Fruit fly (Drosophila melanogaster) whole organism, embryonic: Measurements from ENCODE around the gene CG10232.

Experiments used
- Adf1 ChIP-seq: fragments of 200-800 bp; sonication (Bioruptor generic); IDR thresholded peaks from 2 replicates; pipeline ENCODE4 v1.3.6; 2022; ENCODE audit warnings: missing biosample characterization, missing genetic modification characterization
- CG1024 ChIP-seq: fragments of 200-800 bp; sonication (Bioruptor generic); IDR thresholded peaks from 2 replicates; pipeline ENCODE4 v1.3.6; 2022; ENCODE audit warnings: missing biosample characterization, missing genetic modification characterization
- CG10959 ChIP-seq: fragments of 200-800 bp; sonication (Bioruptor generic); IDR thresholded peaks from 2 replicates; pipeline ENCODE4 v1.3.6; 2022; ENCODE audit warnings: missing biosample characterization, missing genetic modification characterization
- CG11560 ChIP-seq: fragments of 200-800 bp; sonication (Bioruptor generic); IDR thresholded peaks from 3 replicates; pipeline ENCODE4 v1.3.6; 2022; ENCODE audit warnings: missing biosample characterization, missing genetic modification characterization
- CG16815 ChIP-seq: fragments of 200-800 bp; sonication (Bioruptor generic); optimal IDR thresholded peaks from 3 replicates; lab custom pipeline; 2017; ENCODE audit warnings: missing biosample characterization, mild to moderate bottlenecking, missing genetic modification characterization
- CG16863 ChIP-seq: fragments of 200-800 bp; sonication (Bioruptor generic); optimal IDR thresholded peaks from 3 replicates; lab custom pipeline; 2016; ENCODE audit warnings: missing biosample characterization, missing genetic modification characterization
- CG32532 ChIP-seq: fragments of 200-800 bp; sonication (Bioruptor generic); IDR thresholded peaks from 2 replicates; pipeline ENCODE4 v1.3.6; 2022; ENCODE audit warnings: missing biosample characterization, missing genetic modification characterization
- CG32767 ChIP-seq: fragments of 200-800 bp; sonication (Bioruptor generic); IDR thresholded peaks from 2 replicates; pipeline ENCODE4 v1.3.6; 2022; ENCODE audit warnings: missing biosample characterization, missing genetic modification characterization
- CG3407 ChIP-seq: fragments of 200-800 bp; sonication (Bioruptor generic); optimal IDR thresholded peaks from 2 replicates; lab custom pipeline; 2018; ENCODE audit warnings: missing biosample characterization, mild to moderate bottlenecking, missing genetic modification characterization
- CG34376 ChIP-seq: fragments of 200-800 bp; sonication (Bioruptor generic); optimal IDR thresholded peaks from 2 replicates; lab custom pipeline; 2018; ENCODE audit warnings: missing biosample characterization, mild to moderate bottlenecking, missing genetic modification characterization
- CG4282 ChIP-seq: fragments of 200-800 bp; sonication (Bioruptor generic); optimal IDR thresholded peaks from 2 replicates; lab custom pipeline; 2016; ENCODE audit warnings: missing biosample characterization, missing genetic modification characterization
- CG4617 ChIP-seq: fragments of 200-800 bp; sonication (Bioruptor generic); optimal IDR thresholded peaks from 3 replicates; lab custom pipeline; 2016; ENCODE audit warnings: missing biosample characterization, missing genetic modification characterization, borderline replicate concordance
- CG4730 ChIP-seq: fragments of 200-800 bp; sonication (Bioruptor generic); IDR thresholded peaks from 2 replicates; pipeline ENCODE4 v1.3.6; 2022; ENCODE audit warnings: missing biosample characterization, missing genetic modification characterization
- CG5245 ChIP-seq: fragments of 200-800 bp; sonication (Bioruptor generic); optimal IDR thresholded peaks from 3 replicates; lab custom pipeline; 2016; ENCODE audit warnings: missing biosample characterization, missing genetic modification characterization
- CG6683 ChIP-seq: fragments of 200-800 bp; sonication (Bioruptor generic); optimal IDR thresholded peaks from 2 replicates; lab custom pipeline; 2017; ENCODE audit warnings: missing biosample characterization, mild to moderate bottlenecking, missing genetic modification characterization, missing genetic modification reagents
- CG6689 ChIP-seq: fragments of 200-800 bp; sonication (Bioruptor generic); IDR thresholded peaks from 2 replicates; pipeline ENCODE4 v1.3.6; 2022; ENCODE audit warnings: missing biosample characterization, missing genetic modification characterization
- CG7839 ChIP-seq: fragments of 200-800 bp; sonication (Bioruptor generic); optimal IDR thresholded peaks from 3 replicates; lab custom pipeline; 2018; ENCODE audit warnings: missing biosample characterization, mild to moderate bottlenecking, missing genetic modification characterization, moderate library complexity
- CG8089 ChIP-seq: fragments of 200-800 bp; sonication (Bioruptor generic); optimal IDR thresholded peaks from 3 replicates; lab custom pipeline; 2016; ENCODE audit warnings: missing biosample characterization, missing genetic modification characterization
- CG8359 ChIP-seq: fragments of 200-800 bp; sonication (Bioruptor generic); optimal IDR thresholded peaks from 2 replicates; lab custom pipeline; 2017; ENCODE audit warnings: missing biosample characterization, mild to moderate bottlenecking, missing genetic modification characterization, borderline replicate concordance
- CG9817 ChIP-seq: fragments of 200-800 bp; sonication (Bioruptor generic); optimal IDR thresholded peaks from 2 replicates; lab custom pipeline; 2018; ENCODE audit warnings: missing biosample characterization, mild to moderate bottlenecking, missing genetic modification characterization, moderate library complexity
- Camta ChIP-seq: fragments of 200-800 bp; sonication (Bioruptor generic); optimal IDR thresholded peaks from 2 replicates; lab custom pipeline; 2016; ENCODE audit warnings: missing biosample characterization, missing genetic modification characterization
- CkIIα-i1 ChIP-seq: fragments of 200-800 bp; sonication (Bioruptor generic); IDR thresholded peaks from 2 replicates; pipeline ENCODE4 v1.3.6; 2022; ENCODE audit warnings: missing biosample characterization, missing genetic modification characterization
- Dref ChIP-seq: fragments of 200-800 bp; sonication (Bioruptor generic); IDR thresholded peaks from 2 replicates; pipeline ENCODE4 v1.3.6; 2022; ENCODE audit warnings: missing biosample characterization, missing genetic modification characterization
- ERR ChIP-seq: fragments of 200-800 bp; sonication (Bioruptor generic); optimal IDR thresholded peaks from 2 replicates; lab custom pipeline; 2016; ENCODE audit warnings: missing biosample characterization, missing genetic modification characterization
- Fer1 ChIP-seq: fragments of 200-800 bp; sonication (Bioruptor generic); optimal IDR thresholded peaks from 2 replicates; lab custom pipeline; 2017; ENCODE audit warnings: missing biosample characterization, mild to moderate bottlenecking, missing genetic modification characterization
- Fer2 ChIP-seq: fragments of 200-800 bp; sonication (Bioruptor generic); optimal IDR thresholded peaks from 2 replicates; lab custom pipeline; 2018; ENCODE audit warnings: missing biosample characterization, mild to moderate bottlenecking, missing genetic modification characterization, moderate library complexity
- HLH54F ChIP-seq: fragments of 200-800 bp; sonication (Bioruptor generic); optimal IDR thresholded peaks from 3 replicates; lab custom pipeline; 2016; ENCODE audit warnings: missing biosample characterization, missing genetic modification characterization
- NFAT ChIP-seq: fragments of 200-800 bp; sonication (Bioruptor generic); IDR thresholded peaks from 2 replicates; pipeline ENCODE4 v1.3.6; 2022; ENCODE audit warnings: missing biosample characterization, missing genetic modification characterization
- Optix ChIP-seq: fragments of 200-800 bp; sonication (Bioruptor generic); IDR thresholded peaks from 3 replicates; pipeline ENCODE4 v1.3.6; 2022; ENCODE audit warnings: missing biosample characterization, missing genetic modification characterization
- Pdp1 ChIP-seq, 2 experiments: fragments of 200-800 bp; sonication (Bioruptor generic); optimal IDR thresholded peaks; 3 replicates each; lab custom pipeline; 2016; ENCODE audit warnings: missing biosample characterization in 2 of 2, missing genetic modification characterization in 2 of 2, mild to moderate bottlenecking in 1 of 2, moderate library complexity in 1 of 2
- Ravus ChIP-seq: fragments of 200-800 bp; sonication (Bioruptor generic); IDR thresholded peaks from 2 replicates; pipeline ENCODE4 v1.3.6; 2022; ENCODE audit warnings: missing biosample characterization, missing genetic modification characterization
- Six4 ChIP-seq: fragments of 200-800 bp; sonication (Bioruptor generic); optimal IDR thresholded peaks from 2 replicates; lab custom pipeline; 2016; ENCODE audit warnings: missing biosample characterization, missing genetic modification characterization
- Spps ChIP-seq: fragments of 200-800 bp; sonication (Bioruptor generic); optimal IDR thresholded peaks from 2 replicates; lab custom pipeline; 2018; ENCODE audit warnings: missing biosample characterization, mild to moderate bottlenecking, missing genetic modification characterization
- Taf1 ChIP-seq: fragments of 200-800 bp; sonication (Bioruptor generic); IDR thresholded peaks from 2 replicates; pipeline ENCODE4 v1.3.6; 2022; ENCODE audit warnings: missing biosample characterization, missing genetic modification characterization
- Usf ChIP-seq: fragments of 200-800 bp; sonication (Bioruptor generic); optimal IDR thresholded peaks from 2 replicates; lab custom pipeline; 2017; ENCODE audit warnings: missing genotype, missing biosample characterization, missing genetic modification characterization
- abd-A ChIP-seq: fragments of 200-800 bp; sonication (Bioruptor generic); optimal IDR thresholded peaks from 3 replicates; lab custom pipeline; 2019; ENCODE audit warnings: missing biosample characterization, mild to moderate bottlenecking, missing genetic modification characterization, moderate library complexity
- chinmo ChIP-seq: fragments of 200-800 bp; sonication (Bioruptor generic); IDR thresholded peaks from 4 replicates; pipeline ENCODE4 v1.3.6; 2022; ENCODE audit warnings: missing biosample characterization, missing genetic modification characterization; ENCODE audit not compliant: partially characterized antibody
- fd3F ChIP-seq: fragments of 200-800 bp; sonication (Bioruptor generic); optimal IDR thresholded peaks from 2 replicates; lab custom pipeline; 2018; ENCODE audit warnings: missing biosample characterization, mild to moderate bottlenecking, missing genetic modification characterization, moderate library complexity
- ftz-f1 ChIP-seq: fragments of 200-800 bp; sonication (Bioruptor generic); optimal IDR thresholded peaks from 2 replicates; lab custom pipeline; 2016; ENCODE audit warnings: missing biosample characterization, missing genetic modification characterization
- gfzf ChIP-seq: fragments of 200-800 bp; sonication (Bioruptor generic); optimal IDR thresholded peaks from 2 replicates; lab custom pipeline; 2016; ENCODE audit warnings: missing biosample characterization, mild to moderate bottlenecking, missing genetic modification characterization, moderate library complexity
- gro ChIP-seq: fragments of 200-800 bp; sonication (Bioruptor generic); optimal IDR thresholded peaks from 2 replicates; lab custom pipeline; 2016; ENCODE audit warnings: missing biosample characterization, missing genetic modification characterization
- ham ChIP-seq: fragments of 200-800 bp; sonication (Bioruptor generic); IDR thresholded peaks from 2 replicates; pipeline ENCODE4 v1.3.6; 2022; ENCODE audit warnings: missing biosample characterization, missing genetic modification characterization
- her ChIP-seq: fragments of 200-800 bp; sonication (Bioruptor generic); optimal IDR thresholded peaks from 2 replicates; lab custom pipeline; 2016; ENCODE audit warnings: missing biosample characterization, missing genetic modification characterization
- inv ChIP-seq: fragments of 200-800 bp; sonication (Bioruptor generic); IDR thresholded peaks from 2 replicates; pipeline ENCODE4 v1.3.6; 2022; ENCODE audit warnings: missing biosample characterization, missing genetic modification characterization; ENCODE audit not compliant: partially characterized antibody
- ken ChIP-seq: fragments of 200-800 bp; sonication (Bioruptor generic); IDR thresholded peaks from 3 replicates; pipeline ENCODE4 v1.3.6; 2022; ENCODE audit warnings: missing biosample characterization, missing genetic modification characterization
- lbe ChIP-seq: fragments of 200-800 bp; sonication (Bioruptor generic); optimal IDR thresholded peaks from 2 replicates; lab custom pipeline; 2016; ENCODE audit warnings: missing biosample characterization, mild to moderate bottlenecking, missing genetic modification characterization
- oc ChIP-seq: fragments of 200-800 bp; sonication (Bioruptor generic); optimal IDR thresholded peaks from 2 replicates; lab custom pipeline; 2018; ENCODE audit warnings: missing biosample characterization, mild to moderate bottlenecking, missing genetic modification characterization, moderate library complexity
- ro ChIP-seq: fragments of 200-800 bp; sonication (Bioruptor generic); IDR thresholded peaks from 2 replicates; pipeline ENCODE4 v1.3.6; 2022; ENCODE audit warnings: missing biosample characterization, missing genetic modification characterization
- schlank ChIP-seq: fragments of 200-800 bp; sonication (Bioruptor generic); optimal IDR thresholded peaks from 2 replicates; lab custom pipeline; 2018; ENCODE audit warnings: missing biosample characterization, mild to moderate bottlenecking, missing genetic modification characterization
- slp2 ChIP-seq: fragments of 200-800 bp; sonication (Bioruptor generic); optimal IDR thresholded peaks from 2 replicates; lab custom pipeline; 2016; ENCODE audit warnings: missing biosample characterization, missing genetic modification characterization
- sr ChIP-seq: fragments of 200-800 bp; sonication (Bioruptor generic); IDR thresholded peaks from 3 replicates; pipeline ENCODE4 v1.3.6; 2022; ENCODE audit warnings: missing biosample characterization, missing genetic modification characterization

The CG10232 gene

DNA sequence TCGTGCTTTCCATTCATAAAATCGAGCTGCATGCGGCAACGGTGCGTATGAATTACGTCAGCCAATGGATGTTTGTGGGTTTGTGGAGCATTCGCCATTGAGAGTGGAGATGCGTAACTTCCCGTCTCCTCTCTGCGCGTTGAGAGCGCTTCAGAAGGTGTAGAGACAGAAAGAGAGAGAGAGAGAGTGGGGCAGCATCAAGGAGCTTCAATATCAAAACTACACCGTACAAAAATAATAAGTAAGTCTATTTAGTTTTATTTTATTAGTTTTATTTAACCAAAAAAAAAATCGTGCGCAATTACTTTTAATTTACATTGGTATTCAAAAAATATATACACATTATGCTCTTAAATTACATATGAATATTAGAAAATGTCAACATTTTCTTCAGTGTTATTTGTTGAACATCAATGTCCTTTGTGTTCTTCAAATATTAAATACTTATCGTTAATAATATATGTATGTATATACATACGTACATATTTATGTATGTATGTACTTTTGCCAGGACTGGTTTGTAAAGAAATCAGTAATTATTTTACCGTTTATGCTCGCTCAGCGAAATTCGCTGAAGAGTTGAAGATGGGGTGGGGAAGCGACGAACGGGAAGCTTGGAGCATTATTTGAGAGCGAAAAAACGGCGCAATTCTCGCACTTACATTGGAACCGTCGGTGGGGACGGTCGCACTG, 1.4 kb upstream of the CG10232 start, which contains the start of gene CG10365 (continued):
- TF ChIP-seq fd3F (GFP tag; lab: Kevin White, UChicago) (peak; percentile 90), CG11560 (tag; lab: Robert Waterston, UW) (peak; percentile 51; the same call in 2 of the 3 replicates), CG4282 (no peak), ken (GFP tag; lab: Robert Waterston, UW) (no peak), CG8089 (GFP tag; lab: Kevin White, UChicago) (no peak), Ravus (GFP tag; lab: Robert Waterston, UW) (peak; percentile 76), HLH54F (no peak), CG7839 (tag; lab: Kevin White, UChicago) (peak; percentile 96), Usf (GFP tag; lab: Kevin White, UChicago) (peak; percentile 25), sr (GFP tag; lab: Robert Waterston, UW) (0 out of 3 replicates have a peak, but pooled peaks have one; percentile 22), CG8359 (no peak), CG9817 (tag; lab: Kevin White, UChicago) (peak; percentile 80), CG32767 (peak; percentile 88), NFAT (GFP tag; lab: Robert Waterston, UW) (peak; percentile 50; the same call in 1 of the 2 replicates), CG10959 (no peak), CG34376 (peak; percentile 22), Camta (GFP tag; lab: Kevin White, UChicago) (peak; percentile 17), inv (no peak), CkIIα-i1 (no peak), gro (GFP tag; lab: Kevin White, UChicago) (no peak), CG5245 (GFP tag; lab: Kevin White, UChicago) (peak; percentile 65), Fer2 (tag; lab: Kevin White, UChicago) (peak; percentile 75), Six4 (GFP tag; lab: Kevin White, UChicago) (peak; percentile 49), CG6683 (GFP tag; lab: Kevin White, UChicago) (peak; percentile 85)
- TF ChIP-seq, all 482 proteins: peak for 284

DNA sequence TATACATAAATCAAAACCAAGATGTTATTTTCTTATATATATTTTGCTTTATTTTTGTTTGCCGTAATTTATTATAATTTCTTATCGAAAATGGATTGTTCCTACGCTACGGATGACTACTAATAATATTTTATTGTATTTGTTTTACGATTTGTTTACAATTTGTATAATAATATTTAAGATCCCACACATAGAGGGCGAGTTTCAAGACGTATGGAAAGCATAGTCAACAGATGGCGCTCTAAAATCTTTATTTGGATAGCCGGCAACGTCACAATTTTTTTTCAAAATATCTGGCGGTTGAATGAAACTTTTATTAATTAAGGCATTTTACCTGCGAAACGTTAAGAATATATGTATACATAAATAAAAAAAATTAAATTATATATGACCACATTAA, 511 bp upstream of the CG10232 start:
- no peak for TF ChIP-seq Taf1 (GFP tag; lab: Robert Waterston, UW)
- no peak for TF ChIP-seq CG16863
- no peak for TF ChIP-seq CG3407
- TF ChIP-seq CG34376 = no peak
- TF ChIP-seq CG4730 (GFP tag; lab: Robert Waterston, UW) = no peak
- no peak for TF ChIP-seq Optix (GFP tag; lab: Robert Waterston, UW)
- TF ChIP-seq Fer1 = no peak
- no peak for TF ChIP-seq CG16815
- no peak for TF ChIP-seq CG32532
- no peak for TF ChIP-seq Adf1 (GFP tag; lab: Robert Waterston, UW)
- TF ChIP-seq Pdp1 (GFP tag; optimal IDR thresholded peaks at IDR 0.05; lab: Kevin White, UChicago) = peak in 1 of 2 experiments; percentile 3
- TF ChIP-seq schlank = no peak
- TF ChIP-seq ro (GFP tag; lab: Robert Waterston, UW) = no peak
- no peak for TF ChIP-seq CG6689
- TF ChIP-seq oc (tag; lab: Kevin White, UChicago) = no peak
- no peak for TF ChIP-seq ERR (GFP tag; lab: Kevin White, UChicago)
- no peak for TF ChIP-seq Spps (tag; lab: Kevin White, UChicago)
- TF ChIP-seq gfzf (GFP tag; lab: Kevin White, UChicago) = no peak
- TF ChIP-seq ham (GFP tag; lab: Robert Waterston, UW) = no peak
- peak; percentile 15 for TF ChIP-seq lbe (GFP tag; lab: Kevin White, UChicago)
- no peak for TF ChIP-seq ftz-f1 (GFP tag; lab: Kevin White, UChicago)
- peak; percentile 63 for TF ChIP-seq abd-A (tag; lab: Kevin White, UChicago)
- no peak for TF ChIP-seq chinmo (GFP tag; lab: Robert Waterston, UW)
- no peak for TF ChIP-seq CG10959
- TF ChIP-seq slp2 (GFP tag; lab: Kevin White, UChicago) = no peak
- no peak; the same call in 1 of the 2 replicates for TF ChIP-seq CG1024
- TF ChIP-seq Dref (GFP tag; lab: Robert Waterston, UW) = no peak
- peak; percentile 7 for TF ChIP-seq CG4617 (GFP tag; lab: Kevin White, UChicago)
- no peak for TF ChIP-seq her (GFP tag; lab: Kevin White, UChicago)
